Worm (Caenorhabditis elegans) whole organism, L2 larva: ENCODE results near the gene bmk-1.

Experiments
- mbf-1 ChIP-seq: sonication (generic microtip); optimal IDR thresholded peaks from 2 replicates; lab custom pipeline; 2017; ENCODE audit warnings: missing biosample characterization, missing genetic modification characterization
- sma-9 ChIP-seq, 2 experiments: fragments of 150-350 bp in 1 of 2; sonication (generic microtip) in 1 of 2; optimal IDR thresholded peaks; 2 replicates each; lab custom pipeline; 2014 to 2016; ENCODE audit warnings: missing genetic modification characterization in 2 of 2, mild to moderate bottlenecking in 1 of 2, missing biosample characterization in 1 of 2, missing compliant biosample characterization in 1 of 2, missing genetic modification reagents in 1 of 2, moderate library complexity in 1 of 2
- unc-39 ChIP-seq: fragments of 150-350 bp; optimal IDR thresholded peaks from 2 replicates; lab custom pipeline; 2014; ENCODE audit warnings: missing biosample characterization, missing genetic modification characterization
- unc-62 ChIP-seq: fragments of 150-350 bp; optimal IDR thresholded peaks from 2 replicates; lab custom pipeline; 2014; ENCODE audit warnings: missing biosample characterization, missing genetic modification reagents, missing genetic modification characterization

ce11 chrV:14464368-14464767 lies 7.6 kb upstream of the bmk-1 start, which contains the start of gene F08H9.4:
- no peak for TF ChIP-seq unc-62 (GFP tag; lab: Kevin White, UChicago)
- TF ChIP-seq unc-39 (tag; lab: Kevin White, UChicago): no peak
- no peak for TF ChIP-seq mbf-1 (tag; lab: Kevin White, UChicago)
- TF ChIP-seq sma-9 (GFP tag; optimal IDR thresholded peaks at IDR 0.05; lab: Kevin White, UChicago): no peak
- TF ChIP-seq sma-9 (tag; optimal IDR thresholded peaks at IDR 0.05; lab: Kevin White, UChicago): no peak
